Fruit fly (Drosophila melanogaster) whole organism, adult: ENCODE results near the gene CG31807.

Experiments used
- CG11617 ChIP-seq: fragments of 200-800 bp; sonication (Bioruptor generic); optimal IDR thresholded peaks from 2 replicates; lab custom pipeline; 2017; ENCODE audit warnings: mild to moderate bottlenecking, missing biosample characterization, missing genetic modification reagents, missing genetic modification characterization
- CG12768 ChIP-seq: fragments of 200-800 bp; sonication (Bioruptor generic); optimal IDR thresholded peaks from 2 replicates; lab custom pipeline; 2017; ENCODE audit warnings: missing biosample characterization, missing genetic modification characterization, mild to moderate bottlenecking, moderate library complexity, missing genetic modification reagents
- CG14711 ChIP-seq: fragments of 200-800 bp; sonication (Bioruptor generic); optimal IDR thresholded peaks from 2 replicates; lab custom pipeline; 2018; ENCODE audit warnings: missing biosample characterization, mild to moderate bottlenecking, missing genetic modification characterization, moderate library complexity
- CG1620 ChIP-seq: fragments of 200-800 bp; sonication (Bioruptor generic); optimal IDR thresholded peaks from 2 replicates; lab custom pipeline; 2016; ENCODE audit warnings: missing biosample characterization, missing genetic modification characterization
- CG33017 ChIP-seq: fragments of 200-800 bp; sonication (Bioruptor generic); optimal IDR thresholded peaks from 2 replicates; lab custom pipeline; 2018; ENCODE audit warnings: missing biosample characterization, mild to moderate bottlenecking, missing genetic modification characterization, moderate library complexity
- CG5204 ChIP-seq: fragments of 200-800 bp; sonication (Bioruptor generic); optimal IDR thresholded peaks from 2 replicates; lab custom pipeline; 2016; ENCODE audit warnings: missing biosample characterization, missing genetic modification characterization
- CG7045 ChIP-seq: fragments of 200-800 bp; sonication (Bioruptor generic); optimal IDR thresholded peaks from 2 replicates; lab custom pipeline; 2017; ENCODE audit warnings: missing biosample characterization, mild to moderate bottlenecking, missing genetic modification characterization
- CG7101 ChIP-seq: fragments of 200-800 bp; sonication (Bioruptor generic); optimal IDR thresholded peaks from 2 replicates; lab custom pipeline; 2018; ENCODE audit warnings: missing biosample characterization, mild to moderate bottlenecking, missing genetic modification characterization, moderate library complexity
- Clk ChIP-seq: fragments of 200-800 bp; sonication (Bioruptor generic); optimal IDR thresholded peaks from 2 replicates; lab custom pipeline; 2017; ENCODE audit warnings: missing biosample characterization, missing genetic modification characterization
- Crg-1 ChIP-seq: fragments of 200-800 bp; sonication (Bioruptor generic); optimal IDR thresholded peaks from 2 replicates; lab custom pipeline; 2016; ENCODE audit warnings: missing biosample characterization, missing genetic modification characterization
- Hr96 ChIP-seq: fragments of 200-800 bp; sonication (Bioruptor generic); optimal IDR thresholded peaks from 2 replicates; lab custom pipeline; 2016; ENCODE audit warnings: missing biosample characterization, missing genetic modification characterization
- Mnt ChIP-seq: fragments of 200-800 bp; sonication (Bioruptor generic); optimal IDR thresholded peaks from 2 replicates; lab custom pipeline; 2016; ENCODE audit warnings: missing biosample characterization, mild to moderate bottlenecking, missing genetic modification characterization
- bab1 ChIP-seq: fragments of 200-800 bp; sonication (Bioruptor generic); optimal IDR thresholded peaks from 3 replicates; lab custom pipeline; 2019; ENCODE audit warnings: missing biosample characterization, mild to moderate bottlenecking, missing genetic modification characterization, moderate library complexity
- cic ChIP-seq: fragments of 200-800 bp; sonication (Bioruptor generic); optimal IDR thresholded peaks from 2 replicates; lab custom pipeline; 2017; ENCODE audit warnings: missing biosample characterization, mild to moderate bottlenecking, missing genetic modification characterization, moderate library complexity
- cnc ChIP-seq, 2 experiments: fragments of >200 bp; optimal IDR thresholded peaks; 2 replicates each; lab custom pipeline; 2017
- kay ChIP-seq: fragments of 200-800 bp; sonication (Bioruptor generic); peaks from one replicate; lab custom pipeline; 2016; ENCODE audit warnings: missing biosample characterization, missing genetic modification characterization, borderline replicate concordance
- ovo ChIP-seq: fragments of 200-800 bp; sonication (Bioruptor generic); optimal IDR thresholded peaks from 2 replicates; lab custom pipeline; 2016; ENCODE audit warnings: missing biosample characterization, missing genetic modification characterization
- pad ChIP-seq: fragments of 200-800 bp; sonication (Bioruptor generic); optimal IDR thresholded peaks from 3 replicates; lab custom pipeline; 2017; ENCODE audit warnings: missing biosample characterization, missing genetic modification characterization, mild to moderate bottlenecking, moderate library complexity, missing genetic modification reagents
- tj ChIP-seq: fragments of 200-800 bp; sonication (Bioruptor generic); optimal IDR thresholded peaks from 3 replicates; lab custom pipeline; 2017; ENCODE audit warnings: missing biosample characterization, mild to moderate bottlenecking, missing genetic modification characterization, moderate library complexity
- toe ChIP-seq: fragments of 200-800 bp; sonication (Bioruptor generic); optimal IDR thresholded peaks from 2 replicates; lab custom pipeline; 2016; ENCODE audit warnings: missing biosample characterization, missing genetic modification characterization

The CG31807 gene

DNA sequence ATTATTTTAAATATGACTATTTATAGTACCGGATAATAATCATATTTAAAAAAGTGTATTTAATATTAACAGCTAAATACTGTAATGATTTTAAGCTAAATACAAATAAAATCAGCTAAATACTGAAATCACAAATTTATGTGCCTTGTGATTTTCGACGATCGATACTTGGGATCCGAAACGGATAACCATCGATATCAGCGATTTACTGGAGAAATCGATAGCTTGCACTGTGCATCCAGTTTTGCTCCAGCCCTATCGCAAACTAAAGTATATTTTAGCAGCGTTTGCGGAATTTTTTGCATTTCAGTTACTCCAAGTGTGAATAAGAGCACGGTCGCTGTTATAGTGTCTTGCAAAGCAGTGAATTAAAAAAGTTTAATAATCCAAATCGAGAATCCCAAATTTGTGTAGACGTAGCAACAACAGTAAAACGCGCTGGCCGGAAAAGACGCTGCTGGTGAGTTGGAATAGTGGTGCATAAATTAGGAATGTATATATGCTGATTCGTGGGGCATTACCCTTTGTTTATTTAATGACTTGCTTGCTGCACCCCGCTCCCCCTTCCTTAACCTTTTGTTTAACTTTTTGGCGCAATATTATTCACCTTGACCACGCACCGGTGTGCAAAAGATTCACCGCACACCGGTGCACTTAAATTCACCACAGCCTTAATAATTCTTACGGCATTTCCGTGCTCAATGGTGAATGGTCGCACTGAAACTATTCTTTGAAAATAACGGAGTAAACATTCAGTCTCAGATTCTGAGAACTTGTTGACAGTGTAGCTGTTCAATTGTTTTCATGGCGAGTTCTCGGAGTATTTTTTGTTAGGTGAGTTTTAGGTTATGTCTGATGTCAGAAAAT is 3.8 kb downstream of the CG31807 start, which contains the start of the genes grp and squ:
grp (plus strand) TSS at position 238 of the 867 bp plus-strand sequence.
squ (plus strand) TSS at position 238 of the 867 bp plus-strand sequence.
- TF ChIP-seq ovo (peak; percentile 80), Crg-1 (no peak), Clk (GFP tag; lab: Kevin White, UChicago) (no peak), CG7045 (no peak), tj (GFP tag; lab: Kevin White, UChicago) (peak; percentile 98), cic (GFP tag; lab: Kevin White, UChicago) (no peak), CG11617 (peak; percentile 14), bab1 (GFP tag; lab: Kevin White, UChicago) (no peak), CG12768 (GFP tag; lab: Kevin White, UChicago) (peak; percentile 15), CG33017 (no peak), pad (GFP tag; lab: Kevin White, UChicago) (peak; percentile 28), kay (GFP tag; lab: Kevin White, UChicago) (no peak), CG1620 (GFP tag; lab: Kevin White, UChicago) (no peak), Mnt (peak; percentile 28), cnc (optimal IDR thresholded peaks at IDR 0.05; lab: Kevin White, UChicago) (peak in 1 of 2 experiments; percentile 52), CG14711 (no peak), Hr96 (GFP tag; lab: Kevin White, UChicago) (no peak), toe (GFP tag; lab: Kevin White, UChicago) (no peak), CG5204 (GFP tag; lab: Kevin White, UChicago) (no peak), CG7101 (tag; lab: Kevin White, UChicago) (peak; percentile 37)

dm6 chr2L:16679073-16679472 is 4.7 kb downstream of the CG31807 start:
- no peak for TF ChIP-seq tj (GFP tag; lab: Kevin White, UChicago)
- no peak for TF ChIP-seq pad (GFP tag; lab: Kevin White, UChicago)
- no peak for TF ChIP-seq toe (GFP tag; lab: Kevin White, UChicago)
- TF ChIP-seq Crg-1: no peak
- no peak for TF ChIP-seq CG7045
- TF ChIP-seq CG33017: no peak
- no peak for TF ChIP-seq CG14711
- no peak for TF ChIP-seq Hr96 (GFP tag; lab: Kevin White, UChicago)
- no peak for TF ChIP-seq cnc (optimal IDR thresholded peaks at IDR 0.05; lab: Kevin White, UChicago)
- no peak for TF ChIP-seq CG12768 (GFP tag; lab: Kevin White, UChicago)
- TF ChIP-seq CG11617: no peak
- TF ChIP-seq bab1 (GFP tag; lab: Kevin White, UChicago): no peak
- TF ChIP-seq Mnt: no peak
- TF ChIP-seq CG1620 (GFP tag; lab: Kevin White, UChicago): no peak
- TF ChIP-seq ovo: no peak
- no peak for TF ChIP-seq CG5204 (GFP tag; lab: Kevin White, UChicago)
- no peak for TF ChIP-seq CG7101 (tag; lab: Kevin White, UChicago)
- TF ChIP-seq kay (GFP tag; lab: Kevin White, UChicago): no peak
- no peak for TF ChIP-seq Clk (GFP tag; lab: Kevin White, UChicago)
- no peak for TF ChIP-seq cic (GFP tag; lab: Kevin White, UChicago)

DNA sequence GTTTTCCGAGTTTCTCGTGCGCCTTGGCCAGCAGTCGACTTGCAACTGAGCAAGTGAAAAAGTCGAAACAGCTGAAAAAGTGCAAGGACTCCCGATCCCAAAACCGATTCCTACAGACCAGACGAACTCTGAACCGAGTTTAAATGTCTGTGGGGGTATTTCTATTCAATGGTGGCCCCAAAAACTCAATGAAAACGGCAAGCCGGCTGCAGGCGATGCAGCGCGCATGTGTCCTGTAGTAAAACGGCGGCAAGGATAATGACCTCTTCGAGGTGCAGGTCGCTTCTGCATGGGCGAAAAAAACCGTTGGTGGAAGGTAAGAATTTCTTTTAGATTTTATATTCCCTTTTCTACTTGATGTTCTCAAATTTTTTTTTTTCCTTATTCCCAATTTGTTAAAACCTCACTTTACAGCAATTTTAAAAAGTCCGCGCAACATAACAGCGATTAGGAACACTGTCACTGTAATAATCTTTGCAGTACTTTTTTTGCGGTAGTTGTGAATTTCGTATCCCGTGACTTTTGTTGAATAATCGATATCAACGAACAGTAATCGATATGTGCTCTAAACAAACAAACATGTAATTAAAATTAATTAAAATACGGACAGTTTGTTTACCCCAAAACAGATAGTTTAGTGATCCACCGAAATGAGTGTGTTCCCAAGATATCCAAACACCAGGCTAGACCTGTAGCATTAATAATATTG is 7.0 kb downstream of the CG31807 start, which contains the start of the genes Trpgamma and her:
Trpgamma (minus strand) TSS at position 51 of the 709 bp plus-strand sequence.
her (plus strand) TSS at position 535 of the 709 bp plus-strand sequence.
- TF ChIP-seq tj (GFP tag; lab: Kevin White, UChicago) (peak; percentile 40), CG33017 (no peak), ovo (peak; percentile 15), CG14711 (peak; percentile 20), cic (GFP tag; lab: Kevin White, UChicago) (no peak), cnc (optimal IDR thresholded peaks at IDR 0.05; lab: Kevin White, UChicago) (no peak), CG7101 (tag; lab: Kevin White, UChicago) (peak; percentile 62), Hr96 (GFP tag; lab: Kevin White, UChicago) (peak; percentile 3), CG12768 (GFP tag; lab: Kevin White, UChicago) (no peak), CG5204 (GFP tag; lab: Kevin White, UChicago) (no peak), CG7045 (no peak), kay (GFP tag; lab: Kevin White, UChicago) (no peak), CG1620 (GFP tag; lab: Kevin White, UChicago) (peak; percentile 31), toe (GFP tag; lab: Kevin White, UChicago) (no peak), Crg-1 (peak; percentile 53), Mnt (peak; percentile 26), bab1 (GFP tag; lab: Kevin White, UChicago) (peak; percentile 70), Clk (GFP tag; lab: Kevin White, UChicago) (no peak), CG11617 (no peak), pad (GFP tag; lab: Kevin White, UChicago) (no peak)

- TF ChIP-seq CG1620 (GFP tag; lab: Kevin White, UChicago) (no peak), toe (GFP tag; lab: Kevin White, UChicago) (peak; percentile 57), ovo (no peak), CG5204 (GFP tag; lab: Kevin White, UChicago) (peak; percentile 50), Crg-1 (no peak), Clk (GFP tag; lab: Kevin White, UChicago) (peak; percentile 13), CG11617 (no peak), tj (GFP tag; lab: Kevin White, UChicago) (no peak), CG14711 (peak; percentile 22), Mnt (no peak), CG33017 (peak; percentile 51), pad (GFP tag; lab: Kevin White, UChicago) (no peak), CG7101 (tag; lab: Kevin White, UChicago) (peak; percentile 25), cnc (optimal IDR thresholded peaks at IDR 0.05; lab: Kevin White, UChicago) (no peak), Hr96 (GFP tag; lab: Kevin White, UChicago) (peak; percentile 55), bab1 (GFP tag; lab: Kevin White, UChicago) (no peak), CG12768 (GFP tag; lab: Kevin White, UChicago) (peak; percentile 59), kay (GFP tag; lab: Kevin White, UChicago) (no peak), CG7045 (peak; percentile 66), cic (GFP tag; lab: Kevin White, UChicago) (no peak)
These were observed 11.5 kb downstream of the CG31807 start for dm6 chr2L:16672290-16672689.
